Fruit fly (Drosophila melanogaster): ENCODE measurements around the gene Svip.

- no peak for TF ChIP-seq CG1621 (tag; optimal IDR thresholded peaks at IDR 0.05)
- no peak for TF ChIP-seq OdsH (GFP tag; optimal IDR thresholded peaks at IDR 0.05)
- no peak for TF ChIP-seq Blimp-1 (GFP tag; optimal IDR thresholded peaks at IDR 0.05)
- no peak for TF ChIP-seq CG31627 (GFP tag; optimal IDR thresholded peaks at IDR 0.05)
- TF ChIP-seq pdm3 (GFP tag; optimal IDR thresholded peaks at IDR 0.05), result no peak
Measured at dm6 chr3L:9398028-9398427, 39.2 kb downstream of the Svip start.

Data from whole organism, prepupa.